Worm (Caenorhabditis elegans) whole organism, young adult: ENCODE measurements around the gene T05C12.15.

ENCODE experiments used
- ceh-40 ChIP-seq: fragments of 200-800 bp; sonication (Bioruptor generic); IDR thresholded peaks from 2 replicates; pipeline ENCODE4 v1.3.6; 2022; ENCODE audit warnings: missing genetic modification characterization, missing compliant biosample characterization
- rec-8 ChIP-seq, 2 experiments: sonication (generic microtip); optimal IDR thresholded peaks; 2 replicates each; lab custom pipeline; 2016; ENCODE audit warnings: mild to moderate bottlenecking in 2 of 2, missing genetic modification characterization in 2 of 2, missing genetic modification reagents in 2 of 2, missing genotype in 2 of 2, missing biosample characterization in 1 of 2, missing compliant biosample characterization in 1 of 2, moderate library complexity in 1 of 2

DNA sequence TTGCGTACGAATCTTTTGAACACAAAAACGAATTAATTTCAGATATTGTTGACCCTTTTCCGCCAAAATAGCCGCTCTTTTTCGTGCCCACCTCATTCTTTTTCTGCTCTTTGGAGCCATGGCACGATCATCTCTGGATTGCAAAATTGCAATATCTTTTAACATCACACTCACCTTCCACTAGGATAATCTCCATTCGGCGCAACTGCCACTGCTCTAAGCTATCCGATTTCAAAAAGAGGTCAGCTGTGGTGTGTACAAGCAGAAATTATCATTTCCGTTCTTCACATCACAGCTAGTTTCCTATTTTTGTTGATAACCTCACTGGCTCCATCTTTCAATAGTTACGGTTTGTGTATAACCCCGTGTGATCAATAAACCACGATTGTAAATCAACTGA lies 42.8 kb upstream of the T05C12.15 start:
- TF ChIP-seq rec-8 (tag; optimal IDR thresholded peaks at IDR 0.05; lab: Kevin White, UChicago) (no peak), ceh-40 (GFP tag; lab: Robert Waterston, UW) (no peak)
